Worm (Caenorhabditis elegans) whole organism, L2 larva: Measurements from ENCODE around the gene mltn-5.

Experiments used
- C34F6.9 ChIP-seq: fragments of 150-350 bp; optimal IDR thresholded peaks from 2 replicates; lab custom pipeline; 2014; ENCODE audit warnings: missing biosample characterization, missing genetic modification characterization
- F13H6.1 ChIP-seq: sonication (generic microtip); optimal IDR thresholded peaks from 2 replicates; lab custom pipeline; 2016; ENCODE audit warnings: missing genetic modification characterization, missing compliant biosample characterization
- R02D3.7 ChIP-seq: fragments of 150-350 bp; optimal IDR thresholded peaks from 2 replicates; lab custom pipeline; 2014; ENCODE audit warnings: missing biosample characterization, missing genetic modification characterization
- Y55F3AM.14 ChIP-seq: fragments of 200-800 bp; sonication (Bioruptor generic); optimal IDR thresholded peaks from 2 replicates; lab custom pipeline; 2018; ENCODE audit warnings: mild to moderate bottlenecking, missing genetic modification characterization, missing compliant biosample characterization
- ZK546.5 ChIP-seq: sonication (generic microtip); optimal IDR thresholded peaks from 2 replicates; lab custom pipeline; 2017; ENCODE audit warnings: missing biosample characterization, missing genetic modification characterization
- ama-1 ChIP-seq: fragments of 150-350 bp; optimal IDR thresholded peaks from 2 replicates; lab custom pipeline; 2018; ENCODE audit warnings: inconsistent platforms
- blmp-1 ChIP-seq: sonication (generic microtip); optimal IDR thresholded peaks from 2 replicates; lab custom pipeline; 2017; ENCODE audit warnings: missing genetic modification characterization, mild to moderate bottlenecking, missing compliant biosample characterization, antibody characterized with exemption, moderate library complexity; ENCODE audit not compliant: insufficient read depth
- ceh-16 ChIP-seq: fragments of 150-350 bp; optimal IDR thresholded peaks from 2 replicates; lab custom pipeline; 2014; ENCODE audit warnings: missing biosample characterization, missing genetic modification characterization
- crh-2 ChIP-seq: sonication (generic microtip); optimal IDR thresholded peaks from 2 replicates; lab custom pipeline; 2017; ENCODE audit warnings: missing biosample characterization, missing genetic modification characterization
- dmd-4 ChIP-seq: sonication (generic microtip); optimal IDR thresholded peaks from 2 replicates; lab custom pipeline; 2017; ENCODE audit warnings: missing biosample characterization, missing genetic modification characterization
- egl-27 ChIP-seq: sonication (generic microtip); optimal IDR thresholded peaks from 3 replicates; lab custom pipeline; 2017; ENCODE audit warnings: missing biosample characterization, missing genetic modification reagents, missing genetic modification characterization
- elt-1 ChIP-seq: fragments of 150-350 bp; optimal IDR thresholded peaks from 2 replicates; lab custom pipeline; 2014; ENCODE audit warnings: missing biosample characterization, missing genetic modification characterization
- elt-3 ChIP-seq: sonication (generic microtip); optimal IDR thresholded peaks from 2 replicates; lab custom pipeline; 2017; ENCODE audit warnings: missing biosample characterization, missing genetic modification characterization
- gmeb-1 ChIP-seq: fragments of 150-350 bp; optimal IDR thresholded peaks from 2 replicates; lab custom pipeline; 2014; ENCODE audit warnings: missing biosample characterization, missing genetic modification characterization
- lin-11 ChIP-seq: fragments of 150-350 bp; sonication (generic microtip); optimal IDR thresholded peaks from 2 replicates; lab custom pipeline; 2014; ENCODE audit warnings: missing biosample characterization, missing genetic modification characterization, inconsistent platforms, mixed read lengths
- lin-13 ChIP-seq: fragments of 150-350 bp; optimal IDR thresholded peaks from 2 replicates; lab custom pipeline; 2014; ENCODE audit warnings: missing biosample characterization, missing genetic modification reagents, missing genetic modification characterization
- lsy-2 ChIP-seq, 2 experiments: fragments of 150-350 bp in 1 of 2; sonication (generic microtip) in 1 of 2; optimal IDR thresholded peaks; 2 replicates each; lab custom pipeline; 2014 to 2017; ENCODE audit warnings: missing biosample characterization in 2 of 2, missing genetic modification characterization in 2 of 2
- mab-5 ChIP-seq: fragments of 150-350 bp; optimal IDR thresholded peaks from 2 replicates; lab custom pipeline; 2014; ENCODE audit warnings: missing biosample characterization, missing genetic modification characterization
- mdl-1 ChIP-seq, 2 experiments: fragments of 150-350 bp in 1 of 2; sonication (generic microtip) in 1 of 2; optimal IDR thresholded peaks; 2 replicates each; lab custom pipeline; 2017; ENCODE audit warnings: missing biosample characterization in 2 of 2, missing genetic modification characterization in 2 of 2
- nhr-10 ChIP-seq: sonication (generic microtip); optimal IDR thresholded peaks from 2 replicates; lab custom pipeline; 2017; ENCODE audit warnings: missing biosample characterization, missing genetic modification characterization
- nhr-12 ChIP-seq: fragments of 150-350 bp; optimal IDR thresholded peaks from 2 replicates; lab custom pipeline; 2014; ENCODE audit warnings: missing biosample characterization, missing genetic modification characterization
- nhr-129 ChIP-seq: fragments of 150-350 bp; optimal IDR thresholded peaks from 2 replicates; lab custom pipeline; 2014; ENCODE audit warnings: missing biosample characterization, missing genetic modification characterization
- nhr-21 ChIP-seq: fragments of 150-350 bp; optimal IDR thresholded peaks from 2 replicates; lab custom pipeline; 2014; ENCODE audit warnings: missing biosample characterization, missing genetic modification characterization
- nhr-237 ChIP-seq: fragments of 150-350 bp; optimal IDR thresholded peaks from 2 replicates; lab custom pipeline; 2014; ENCODE audit warnings: missing biosample characterization, missing genetic modification characterization
- nhr-25 ChIP-seq: fragments of 150-350 bp; sonication (generic microtip); optimal IDR thresholded peaks from 3 replicates; lab custom pipeline; 2014; ENCODE audit warnings: missing biosample characterization, missing genetic modification characterization
- nhr-77 ChIP-seq: fragments of 150-350 bp; optimal IDR thresholded peaks from 2 replicates; lab custom pipeline; 2014; ENCODE audit warnings: missing biosample characterization, missing genetic modification characterization
- sma-3 ChIP-seq: sonication (generic microtip); optimal IDR thresholded peaks from 2 replicates; lab custom pipeline; 2016; ENCODE audit warnings: missing genetic modification reagents, missing genetic modification characterization, missing compliant biosample characterization
- sma-9 ChIP-seq, 2 experiments: fragments of 150-350 bp in 1 of 2; sonication (generic microtip) in 1 of 2; optimal IDR thresholded peaks; 2 replicates each; lab custom pipeline; 2014 to 2016; ENCODE audit warnings: missing genetic modification characterization in 2 of 2, mild to moderate bottlenecking in 1 of 2, missing biosample characterization in 1 of 2, missing compliant biosample characterization in 1 of 2, missing genetic modification reagents in 1 of 2, moderate library complexity in 1 of 2
- snpc-4 ChIP-seq: fragments of 150-350 bp; optimal IDR thresholded peaks from 2 replicates; lab custom pipeline; 2014; ENCODE audit warnings: missing biosample characterization, missing genetic modification characterization
- unc-39 ChIP-seq: fragments of 150-350 bp; optimal IDR thresholded peaks from 2 replicates; lab custom pipeline; 2014; ENCODE audit warnings: missing biosample characterization, missing genetic modification characterization
- unc-55 ChIP-seq: fragments of 150-350 bp; sonication (generic microtip); optimal IDR thresholded peaks from 3 replicates; lab custom pipeline; 2014; ENCODE audit warnings: missing biosample characterization, missing genetic modification reagents, missing genetic modification characterization
- unc-62 ChIP-seq: fragments of 150-350 bp; optimal IDR thresholded peaks from 2 replicates; lab custom pipeline; 2014; ENCODE audit warnings: missing biosample characterization, missing genetic modification reagents, missing genetic modification characterization
- ztf-1 ChIP-seq: fragments of 200-800 bp; sonication (Bioruptor generic); conservative IDR thresholded peaks from 2 replicates; pipeline ENCODE4 v1.3.6; 2022; ENCODE audit warnings: missing genetic modification characterization, missing compliant biosample characterization
- ztf-4 ChIP-seq: fragments of 150-350 bp; optimal IDR thresholded peaks from 2 replicates; lab custom pipeline; 2014; ENCODE audit warnings: missing biosample characterization, missing genetic modification characterization

mltn-5 gene

DNA sequence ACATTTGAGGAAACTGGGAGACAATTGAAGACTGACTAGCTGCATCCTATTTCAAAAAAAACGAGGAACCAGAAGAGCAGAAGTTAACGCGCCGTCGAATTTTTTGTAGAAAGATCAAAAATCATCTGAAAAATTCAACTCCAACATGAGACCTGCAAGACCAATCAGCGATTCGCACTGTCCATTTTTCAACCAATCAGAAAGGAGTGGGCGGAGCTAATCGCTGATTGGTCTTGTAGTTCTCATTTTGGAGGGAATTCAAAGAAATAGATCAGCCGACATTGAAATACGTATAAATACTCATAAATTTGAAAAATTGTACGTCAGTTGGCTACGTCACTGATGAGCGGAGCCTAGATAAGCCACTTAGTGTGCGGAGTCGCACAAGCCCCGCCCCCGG, 17.4 kb upstream of the mltn-5 start:
- no peak for TF ChIP-seq ZK546.5 (tag; lab: Kevin White, UChicago)
- no peak for TF ChIP-seq nhr-77
- TF ChIP-seq blmp-1 (tag; lab: Kevin White, UChicago), result no peak
- no peak for TF ChIP-seq nhr-25 (tag; lab: Kevin White, UChicago)
- no peak for TF ChIP-seq ztf-1 (GFP tag; lab: Robert Waterston, UW)
- TF ChIP-seq ama-1 (lab: Kevin White, UChicago), result no peak
- no peak for TF ChIP-seq ceh-16 (tag; lab: Kevin White, UChicago)
- no peak for TF ChIP-seq snpc-4 (tag; lab: Kevin White, UChicago)
- TF ChIP-seq elt-1 (tag; lab: Kevin White, UChicago), result no peak

DNA sequence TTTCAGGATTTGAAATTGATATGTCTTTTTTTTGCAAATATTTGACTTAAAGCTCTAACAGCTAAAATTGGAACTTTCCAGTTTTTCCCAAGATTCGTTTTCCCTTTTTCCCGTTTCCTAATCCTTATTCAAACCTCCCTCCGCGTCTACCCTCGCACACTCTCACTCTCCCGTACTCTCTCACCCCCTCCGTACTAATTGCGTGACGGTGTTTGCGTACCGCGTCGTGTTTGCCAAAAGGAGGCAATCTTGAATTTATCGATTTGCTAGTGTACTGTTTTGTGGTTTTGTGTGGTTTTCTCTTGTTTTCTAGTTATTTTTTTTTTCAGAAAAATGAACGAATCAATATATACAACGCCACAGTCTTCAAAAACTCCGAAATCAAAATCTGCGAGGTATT, 16.4 kb upstream of the mltn-5 start, which contains the start of gene citk-1:
Gene citk-1, plus strand, starts transcription at position 323 of the 400 bp plus-strand sequence.
- TF ChIP-seq blmp-1 (tag; lab: Kevin White, UChicago) (peak; percentile 37), snpc-4 (tag; lab: Kevin White, UChicago) (peak; percentile 68), nhr-10 (no peak), nhr-237 (tag; lab: Kevin White, UChicago) (no peak), F13H6.1 (peak; percentile 63), mab-5 (tag; lab: Kevin White, UChicago) (peak; percentile 46), egl-27 (tag; lab: Kevin White, UChicago) (peak; percentile 36), dmd-4 (tag; lab: Kevin White, UChicago) (no peak), sma-3 (GFP tag; lab: Kevin White, UChicago) (peak; percentile 50), unc-55 (GFP tag; lab: Kevin White, UChicago) (peak; percentile 92), gmeb-1 (tag; lab: Kevin White, UChicago) (peak; percentile 97), nhr-129 (tag; lab: Kevin White, UChicago) (peak; percentile 87), sma-9 (GFP tag; optimal IDR thresholded peaks at IDR 0.05; lab: Kevin White, UChicago) (peak; percentile 56), sma-9 (tag; optimal IDR thresholded peaks at IDR 0.05; lab: Kevin White, UChicago) (no peak), lin-11 (tag; lab: Kevin White, UChicago) (peak; percentile 71), lsy-2 (tag; optimal IDR thresholded peaks at IDR 0.05; lab: Kevin White, UChicago) (peak in 1 of 2 experiments; percentile 52), unc-62 (GFP tag; lab: Kevin White, UChicago) (no peak), C34F6.9 (tag; lab: Kevin White, UChicago) (peak; percentile 84)

- no peak for TF ChIP-seq egl-27 (tag; lab: Kevin White, UChicago)
- TF ChIP-seq nhr-12, result no peak
- TF ChIP-seq lin-13 (GFP tag; lab: Kevin White, UChicago), result no peak
- TF ChIP-seq gmeb-1 (tag; lab: Kevin White, UChicago), result no peak
- no peak for TF ChIP-seq R02D3.7 (tag; lab: Kevin White, UChicago)
- no peak for TF ChIP-seq nhr-10
- TF ChIP-seq nhr-237 (tag; lab: Kevin White, UChicago), result no peak
- TF ChIP-seq crh-2 (tag; lab: Kevin White, UChicago), result no peak
- no peak for TF ChIP-seq nhr-25 (tag; lab: Kevin White, UChicago)
- TF ChIP-seq Y55F3AM.14 (GFP tag; lab: Kevin White, UChicago), result no peak
- no peak for TF ChIP-seq dmd-4 (tag; lab: Kevin White, UChicago)
- no peak for TF ChIP-seq unc-55 (GFP tag; lab: Kevin White, UChicago)
- no peak for TF ChIP-seq nhr-77
- no peak for TF ChIP-seq ama-1 (lab: Kevin White, UChicago)
These were observed 9.0 kb upstream of the mltn-5 start, which contains the start of gene mltn-3 for ce11 chrII:13916040-13916439. Gene mltn-3, plus strand, starts transcription at chrII:13916340.

DNA sequence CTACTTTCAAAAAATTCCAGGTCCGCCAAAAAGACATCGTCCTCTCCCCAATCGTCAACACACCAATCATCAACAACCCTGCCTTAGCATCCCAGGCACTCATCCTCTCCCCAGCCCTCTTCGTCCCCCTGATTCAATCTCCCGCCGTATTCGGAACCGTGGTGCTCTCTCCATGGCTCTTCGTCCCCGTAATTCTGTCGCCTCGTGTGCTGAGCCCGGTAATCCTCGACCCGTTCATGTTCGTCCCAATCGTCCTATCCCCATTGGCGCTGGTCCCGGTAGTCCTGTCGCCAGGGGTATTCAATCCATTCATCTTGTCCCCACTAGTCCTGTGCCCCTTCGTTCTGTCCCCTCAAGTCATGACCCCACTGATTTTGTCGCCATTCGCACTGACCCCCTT, 5.9 kb upstream of the mltn-5 start:
- TF ChIP-seq mdl-1 (tag; optimal IDR thresholded peaks at IDR 0.05; lab: Kevin White, UChicago) (no peak), ztf-4 (tag; lab: Kevin White, UChicago) (no peak), unc-39 (tag; lab: Kevin White, UChicago) (no peak), nhr-12 (no peak), elt-3 (tag; lab: Kevin White, UChicago) (no peak), nhr-21 (tag; lab: Kevin White, UChicago) (no peak)
